Worm (Caenorhabditis elegans): Measurements from ENCODE around the gene Y82E9BR.22.

- TF ChIP-seq skn-1 (tag; optimal IDR thresholded peaks at IDR 0.05) = no peak
- no peak for TF ChIP-seq lin-15B (tag; optimal IDR thresholded peaks at IDR 0.05)
- TF ChIP-seq dpl-1 (GFP tag; optimal IDR thresholded peaks at IDR 0.05) = peak in 1 of 3 experiments; percentile 2
- TF ChIP-seq ceh-82 (tag; optimal IDR thresholded peaks at IDR 0.05) = peak in 1 of 3 experiments; percentile 11
- TF ChIP-seq Y116A8C.19 (tag; optimal IDR thresholded peaks at IDR 0.05; ENCODE audit: borderline replicate concordance) = no peak
- no peak for TF ChIP-seq isw-1 (GFP tag; IDR thresholded peaks at IDR 0.05)
- peak in 2 of 6 experiments; percentile 6 to 15 for TF ChIP-seq elt-3 (tag; optimal IDR thresholded peaks at IDR 0.05)
- no peak for TF ChIP-seq hlh-17 (GFP tag; optimal IDR thresholded peaks at IDR 0.05; ENCODE audit: borderline replicate concordance)
- no peak for TF ChIP-seq vab-15 (tag; optimal IDR thresholded peaks at IDR 0.05)
These were observed 10.8 kb upstream of the Y82E9BR.22 start for ce11 chrIII:1419700-1420356.
